Fruit fly (Drosophila melanogaster) whole organism, embryonic: ENCODE data around the gene Dus1.

Experiments
- Ada2b ChIP-seq: fragments of 200-800 bp; sonication (Bioruptor generic); IDR thresholded peaks from 2 replicates; pipeline ENCODE4 v1.3.6; 2022; ENCODE audit warnings: missing biosample characterization, missing genetic modification characterization
- Atf6 ChIP-seq: fragments of 200-800 bp; sonication (Bioruptor generic); IDR thresholded peaks from 2 replicates; pipeline ENCODE4 v1.3.6; 2022; ENCODE audit warnings: missing biosample characterization, missing genetic modification characterization
- CG10267 ChIP-seq: fragments of 200-800 bp; sonication (Bioruptor generic); optimal IDR thresholded peaks from 2 replicates; lab custom pipeline; 2018; ENCODE audit warnings: missing biosample characterization, mild to moderate bottlenecking, missing genetic modification characterization, moderate library complexity
- CG12219 ChIP-seq: fragments of 200-800 bp; sonication (Bioruptor generic); optimal IDR thresholded peaks from 3 replicates; lab custom pipeline; 2018; ENCODE audit warnings: missing biosample characterization, mild to moderate bottlenecking, missing genetic modification characterization
- CG16779 ChIP-seq: fragments of 200-800 bp; sonication (Bioruptor generic); IDR thresholded peaks from 2 replicates; pipeline ENCODE4 v1.3.6; 2022; ENCODE audit warnings: missing biosample characterization, missing genetic modification characterization
- CG18476 ChIP-seq: fragments of 200-800 bp; sonication (Bioruptor generic); optimal IDR thresholded peaks from 2 replicates; lab custom pipeline; 2016; ENCODE audit warnings: missing biosample characterization, mild to moderate bottlenecking, missing genetic modification characterization
- CG2678 ChIP-seq: fragments of 200-800 bp; sonication (Bioruptor generic); optimal IDR thresholded peaks from 3 replicates; lab custom pipeline; 2019; ENCODE audit warnings: missing biosample characterization, mild to moderate bottlenecking, missing genetic modification characterization, moderate library complexity
- CG30403 ChIP-seq: fragments of 200-800 bp; sonication (Bioruptor generic); optimal IDR thresholded peaks from 3 replicates; lab custom pipeline; 2016; ENCODE audit warnings: missing biosample characterization, missing genetic modification characterization
- CG31388 ChIP-seq: fragments of 200-800 bp; sonication (Bioruptor generic); optimal IDR thresholded peaks from 2 replicates; lab custom pipeline; 2016; ENCODE audit warnings: missing biosample characterization, missing genetic modification characterization
- CG3281 ChIP-seq: fragments of 200-800 bp; sonication (Bioruptor generic); optimal IDR thresholded peaks from 3 replicates; lab custom pipeline; 2017; ENCODE audit warnings: missing biosample characterization, mild to moderate bottlenecking, missing genetic modification characterization
- CG42726 ChIP-seq: fragments of 200-800 bp; sonication (Bioruptor generic); IDR thresholded peaks from 2 replicates; pipeline ENCODE4 v1.3.6; 2022; ENCODE audit warnings: missing biosample characterization, missing genetic modification characterization; ENCODE audit not compliant: partially characterized antibody
- CG5953 ChIP-seq: fragments of 200-800 bp; sonication (Bioruptor generic); IDR thresholded peaks from 2 replicates; pipeline ENCODE4 v1.3.6; 2022; ENCODE audit warnings: missing biosample characterization, missing genetic modification characterization
- CG6791 ChIP-seq: fragments of 200-800 bp; sonication (Bioruptor generic); IDR thresholded peaks from 3 replicates; pipeline ENCODE4 v1.3.6; 2022; ENCODE audit warnings: missing biosample characterization, missing genetic modification characterization; ENCODE audit not compliant: partially characterized antibody
- CG7786 ChIP-seq: fragments of 200-800 bp; sonication (Bioruptor generic); optimal IDR thresholded peaks from 2 replicates; lab custom pipeline; 2016; ENCODE audit warnings: missing biosample characterization, missing genetic modification characterization
- CG8359 ChIP-seq: fragments of 200-800 bp; sonication (Bioruptor generic); optimal IDR thresholded peaks from 2 replicates; lab custom pipeline; 2017; ENCODE audit warnings: missing biosample characterization, mild to moderate bottlenecking, missing genetic modification characterization, borderline replicate concordance
- CG9609 ChIP-seq: fragments of 200-800 bp; sonication (Bioruptor generic); optimal IDR thresholded peaks from 3 replicates; lab custom pipeline; 2016; ENCODE audit warnings: missing biosample characterization, missing genetic modification characterization
- CG9876 ChIP-seq: fragments of 200-800 bp; sonication (Bioruptor generic); optimal IDR thresholded peaks from 2 replicates; lab custom pipeline; 2016; ENCODE audit warnings: missing biosample characterization, missing genetic modification characterization
- D19B ChIP-seq: fragments of 200-800 bp; sonication (Bioruptor generic); optimal IDR thresholded peaks from 2 replicates; lab custom pipeline; 2017; ENCODE audit warnings: missing biosample characterization, mild to moderate bottlenecking, missing genetic modification characterization
- Dbx ChIP-seq: fragments of 200-800 bp; sonication (Bioruptor generic); IDR thresholded peaks from 3 replicates; pipeline ENCODE4 v1.3.6; 2022; ENCODE audit warnings: missing biosample characterization, missing genetic modification characterization
- Deaf1 ChIP-seq: fragments of 200-800 bp; optimal IDR thresholded peaks from 3 replicates; lab custom pipeline; 2019; ENCODE audit warnings: missing biosample characterization, mild to moderate bottlenecking, missing genetic modification characterization, moderate library complexity
- Drgx ChIP-seq: fragments of 200-800 bp; sonication (Bioruptor generic); IDR thresholded peaks from 2 replicates; pipeline ENCODE4 v1.3.6; 2022; ENCODE audit warnings: missing biosample characterization, missing genetic modification characterization
- Ets65A ChIP-seq: fragments of 200-800 bp; sonication (Bioruptor generic); peaks from one replicate; lab custom pipeline; 2016; ENCODE audit warnings: missing biosample characterization, missing genetic modification characterization
- GATAe ChIP-seq: fragments of 200-800 bp; sonication (Bioruptor generic); conservative IDR thresholded peaks from 2 replicates; pipeline ENCODE4 v1.3.6; 2022; ENCODE audit warnings: missing biosample characterization, missing genetic modification characterization
- Mes4 ChIP-seq: fragments of 200-800 bp; sonication (Bioruptor generic); optimal IDR thresholded peaks from 2 replicates; lab custom pipeline; 2016; ENCODE audit warnings: missing biosample characterization, missing genetic modification characterization
- NC2β ChIP-seq: fragments of 200-800 bp; sonication (Bioruptor generic); optimal IDR thresholded peaks from 2 replicates; lab custom pipeline; 2016; ENCODE audit warnings: missing biosample characterization, missing genetic modification characterization
- NK7.1 ChIP-seq: fragments of 200-800 bp; sonication (Bioruptor generic); optimal IDR thresholded peaks from 3 replicates; lab custom pipeline; 2016; ENCODE audit warnings: missing biosample characterization, missing genetic modification characterization
- NfI ChIP-seq: fragments of 200-800 bp; sonication (Bioruptor generic); optimal IDR thresholded peaks from 3 replicates; lab custom pipeline; 2018; ENCODE audit warnings: missing biosample characterization, mild to moderate bottlenecking, missing genetic modification characterization, moderate library complexity
- Oaz ChIP-seq: fragments of 200-800 bp; sonication (Bioruptor generic); IDR thresholded peaks from 2 replicates; pipeline ENCODE4 v1.3.6; 2022; ENCODE audit warnings: missing biosample characterization, missing genetic modification characterization
- Optix ChIP-seq: fragments of 200-800 bp; sonication (Bioruptor generic); IDR thresholded peaks from 3 replicates; pipeline ENCODE4 v1.3.6; 2022; ENCODE audit warnings: missing biosample characterization, missing genetic modification characterization
- Taf1 ChIP-seq: fragments of 200-800 bp; sonication (Bioruptor generic); IDR thresholded peaks from 2 replicates; pipeline ENCODE4 v1.3.6; 2022; ENCODE audit warnings: missing biosample characterization, missing genetic modification characterization
- Trl ChIP-seq, 3 experiments: fragments of >200 bp in 2 of 3; fragments of 200-800 bp in 1 of 3; sonication (Bioruptor generic) in 1 of 3; optimal IDR thresholded peaks; 2 replicates in 1 of 3; 3 replicates in 2 of 3; lab custom pipeline; 2016 to 2017; ENCODE audit warnings: missing biosample characterization in 1 of 3, missing genetic modification characterization in 1 of 3
- Xbp1 ChIP-seq: fragments of 200-800 bp; sonication (Bioruptor generic); optimal IDR thresholded peaks from 3 replicates; lab custom pipeline; 2016; ENCODE audit warnings: missing biosample characterization, mild to moderate bottlenecking, missing genetic modification characterization
- ase ChIP-seq: fragments of 200-800 bp; sonication (Bioruptor generic); IDR thresholded peaks from 3 replicates; pipeline ENCODE4 v1.3.6; 2022; ENCODE audit warnings: missing biosample characterization, missing genetic modification characterization
- ash1 ChIP-seq: fragments of 200-800 bp; sonication (Bioruptor generic); optimal IDR thresholded peaks from 2 replicates; lab custom pipeline; 2018; ENCODE audit warnings: missing biosample characterization, mild to moderate bottlenecking, missing genetic modification characterization
- ato ChIP-seq: fragments of 200-800 bp; sonication (Bioruptor generic); IDR thresholded peaks from 2 replicates; pipeline ENCODE4 v1.3.6; 2022; ENCODE audit warnings: missing biosample characterization, missing genetic modification characterization; ENCODE audit not compliant: partially characterized antibody
- cato ChIP-seq: fragments of 200-800 bp; sonication (Bioruptor generic); optimal IDR thresholded peaks from 2 replicates; lab custom pipeline; 2016; ENCODE audit warnings: missing biosample characterization, missing genetic modification characterization, borderline replicate concordance
- caup ChIP-seq: fragments of 200-800 bp; sonication (Bioruptor generic); optimal IDR thresholded peaks from 3 replicates; lab custom pipeline; 2017; ENCODE audit warnings: missing biosample characterization, mild to moderate bottlenecking, missing genetic modification characterization, moderate library complexity; ENCODE audit not compliant: severe bottlenecking
- cg ChIP-seq: fragments of 200-800 bp; sonication (Bioruptor generic); optimal IDR thresholded peaks from 3 replicates; lab custom pipeline; 2019; ENCODE audit warnings: missing biosample characterization, mild to moderate bottlenecking, missing genetic modification characterization, moderate library complexity
- dan ChIP-seq: fragments of 200-800 bp; sonication (Bioruptor generic); IDR thresholded peaks from 2 replicates; pipeline ENCODE4 v1.3.6; 2022; ENCODE audit warnings: missing biosample characterization, missing genetic modification characterization
- dysf ChIP-seq: fragments of 200-800 bp; sonication (Bioruptor generic); IDR thresholded peaks from 3 replicates; pipeline ENCODE4 v1.3.6; 2022; ENCODE audit warnings: missing biosample characterization, missing genetic modification characterization
- ewg ChIP-seq: fragments of 200-800 bp; sonication (Bioruptor generic); optimal IDR thresholded peaks from 3 replicates; lab custom pipeline; 2017; ENCODE audit warnings: mild to moderate bottlenecking, missing biosample characterization, missing genetic modification reagents, missing genetic modification characterization
- exex ChIP-seq: fragments of 200-800 bp; sonication (Bioruptor generic); optimal IDR thresholded peaks from 4 replicates; lab custom pipeline; 2018; ENCODE audit warnings: missing biosample characterization, mild to moderate bottlenecking, missing genetic modification characterization, moderate library complexity
- gro ChIP-seq: fragments of 200-800 bp; sonication (Bioruptor generic); optimal IDR thresholded peaks from 2 replicates; lab custom pipeline; 2016; ENCODE audit warnings: missing biosample characterization, missing genetic modification characterization
- hb ChIP-seq: fragments of 200-800 bp; sonication (Bioruptor generic); IDR thresholded peaks from 3 replicates; pipeline ENCODE4 v1.3.6; 2022; ENCODE audit warnings: missing biosample characterization, missing genetic modification characterization; ENCODE audit not compliant: partially characterized antibody
- nau ChIP-seq: fragments of 200-800 bp; sonication (Bioruptor generic); optimal IDR thresholded peaks from 3 replicates; lab custom pipeline; 2017; ENCODE audit warnings: missing biosample characterization, mild to moderate bottlenecking, missing genetic modification characterization, missing genetic modification reagents
- pzg ChIP-seq: fragments of 200-800 bp; sonication (Bioruptor generic); optimal IDR thresholded peaks from 3 replicates; lab custom pipeline; 2018; ENCODE audit warnings: missing biosample characterization, mild to moderate bottlenecking, missing genetic modification characterization, moderate library complexity
- scrt ChIP-seq: fragments of 200-800 bp; sonication (Bioruptor generic); optimal IDR thresholded peaks from 2 replicates; lab custom pipeline; 2018; ENCODE audit warnings: missing biosample characterization, mild to moderate bottlenecking, missing genetic modification characterization, moderate library complexity
- sna ChIP-seq: fragments of 200-800 bp; sonication (Bioruptor generic); IDR thresholded peaks from 2 replicates; pipeline ENCODE4 v1.3.6; 2022; ENCODE audit warnings: missing biosample characterization, missing genetic modification characterization; ENCODE audit not compliant: partially characterized antibody
- stwl ChIP-seq: fragments of 200-800 bp; sonication (Bioruptor generic); optimal IDR thresholded peaks from 3 replicates; lab custom pipeline; 2018; ENCODE audit warnings: missing biosample characterization, mild to moderate bottlenecking, missing genetic modification characterization, moderate library complexity
- unpg ChIP-seq: fragments of 200-800 bp; sonication (Bioruptor generic); optimal IDR thresholded peaks from 3 replicates; lab custom pipeline; 2018; ENCODE audit warnings: missing biosample characterization, mild to moderate bottlenecking, missing genetic modification characterization, moderate library complexity

Gene Dus1

DNA sequence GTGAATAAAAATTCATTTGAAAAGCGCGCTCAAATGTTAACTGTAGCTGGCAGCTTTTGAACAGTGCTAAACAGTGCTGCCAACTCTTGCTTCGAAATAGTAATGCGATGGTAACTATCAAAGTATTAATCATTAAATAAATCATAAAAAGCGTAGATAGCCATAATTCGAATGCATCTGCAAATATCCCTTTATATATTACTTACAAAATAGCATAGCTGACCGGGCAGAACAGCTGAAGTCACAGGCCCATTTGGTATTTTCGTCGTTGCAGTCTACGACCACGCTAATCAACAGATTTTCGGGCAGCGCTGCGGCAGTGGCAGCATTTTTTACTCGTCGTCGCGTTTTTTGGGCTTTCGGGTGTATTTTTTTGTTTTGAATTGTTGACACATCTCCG, 34.1 kb upstream of the Dus1 start, which contains the start of gene Plc21C (continued):
- TF ChIP-seq CG16779 (no peak), stwl (tag; lab: Kevin White, UChicago) (peak; percentile 76), CG12219 (no peak), CG9609 (GFP tag; lab: Kevin White, UChicago) (peak; percentile 28), exex (tag; lab: Kevin White, UChicago) (no peak), NC2β (GFP tag; lab: Kevin White, UChicago) (peak; percentile 67), sna (GFP tag; lab: Robert Waterston, UW) (no peak), ato (GFP tag; lab: Robert Waterston, UW) (no peak), ewg (peak; percentile 17), CG18476 (GFP tag; lab: Kevin White, UChicago) (peak; percentile 33), CG5953 (GFP tag; lab: Robert Waterston, UW) (no peak), ase (GFP tag; lab: Robert Waterston, UW) (no peak), Mes4 (GFP tag; lab: Kevin White, UChicago) (no peak), ash1 (GFP tag; lab: Kevin White, UChicago) (no peak), cg (GFP tag; lab: Kevin White, UChicago) (no peak), pzg (GFP tag; lab: Kevin White, UChicago) (peak; percentile 96), Drgx (no peak), Atf6 (peak; percentile 42; the same call in 1 of the 2 replicates), dan (GFP tag; lab: Robert Waterston, UW) (no peak), NfI (GFP tag; lab: Kevin White, UChicago) (no peak), nau (peak; percentile 5), Optix (no peak), NK7.1 (GFP tag; lab: Kevin White, UChicago) (peak; percentile 49), cato (no peak), Taf1 (GFP tag; lab: Robert Waterston, UW) (no peak), Ada2b (GFP tag; lab: Robert Waterston, UW) (no peak), scrt (GFP tag; lab: Kevin White, UChicago) (peak; percentile 12), Oaz (GFP tag; lab: Robert Waterston, UW) (no peak), gro (GFP tag; lab: Kevin White, UChicago) (peak; percentile 42), CG3281 (GFP tag; lab: Kevin White, UChicago) (peak; percentile 11), CG30403 (GFP tag; lab: Kevin White, UChicago) (peak; percentile 52), CG9876 (GFP tag; lab: Kevin White, UChicago) (no peak), CG7786 (no peak), CG6791 (GFP tag; lab: Robert Waterston, UW) (no peak), dysf (GFP tag; lab: Robert Waterston, UW) (no peak; the same call in 2 of the 3 replicates), CG2678 (peak; percentile 56), CG42726 (no peak; the same call in 1 of the 2 replicates), GATAe (GFP tag; lab: Robert Waterston, UW) (no peak), D19B (GFP tag; lab: Kevin White, UChicago) (no peak), CG8359 (no peak), Trl (optimal IDR thresholded peaks at IDR 0.05; lab: Kevin White, UChicago) (no peak), Trl (GFP tag; optimal IDR thresholded peaks at IDR 0.05; lab: Kevin White, UChicago) (no peak), Dbx (peak; percentile 59; the same call in 2 of the 3 replicates), CG10267 (tag; lab: Kevin White, UChicago) (peak; percentile 74), caup (peak; percentile 15), unpg (GFP tag; lab: Kevin White, UChicago) (no peak), Ets65A (GFP tag; lab: Kevin White, UChicago) (peak; percentile 96), CG31388 (GFP tag; lab: Kevin White, UChicago) (no peak), Deaf1 (tag; lab: Kevin White, UChicago) (peak; percentile 74), hb (GFP tag; lab: Robert Waterston, UW) (no peak), Xbp1 (peak; percentile 65)
